Worm (Caenorhabditis elegans): ENCODE measurements around the gene grl-30.

Gene grl-30

ce11 chrV:3587633-3588032 lies 31.5 kb downstream of the grl-30 start:
- TF ChIP-seq blmp-1 (tag; optimal IDR thresholded peaks at IDR 0.05) (no peak), sptf-1 (tag; optimal IDR thresholded peaks at IDR 0.05) (peak; percentile 86), nhr-76 (tag; optimal IDR thresholded peaks at IDR 0.05) (no peak), ztf-11 (tag; optimal IDR thresholded peaks at IDR 0.05) (no peak), nhr-12 (tag; optimal IDR thresholded peaks at IDR 0.05) (no peak), drap-1 (GFP tag; optimal IDR thresholded peaks at IDR 0.05) (peak; percentile 42), flh-1 (GFP tag; optimal IDR thresholded peaks at IDR 0.05) (peak; percentile 33), unc-120 (tag; optimal IDR thresholded peaks at IDR 0.05; ENCODE audit: poor library complexity, severe bottlenecking) (peak; percentile 28), lsy-2 (tag; optimal IDR thresholded peaks at IDR 0.05) (no peak), lin-32 (GFP tag; optimal IDR thresholded peaks at IDR 0.05) (no peak), ceh-83 (GFP tag; optimal IDR thresholded peaks at IDR 0.05) (peak; percentile 69), mep-1 (tag; optimal IDR thresholded peaks at IDR 0.05) (no peak), ceh-43 (GFP tag; optimal IDR thresholded peaks at IDR 0.05) (peak; percentile 82), zip-8 (tag; optimal IDR thresholded peaks at IDR 0.05) (no peak), nhr-2 (tag; optimal IDR thresholded peaks at IDR 0.05) (no peak), ces-1 (GFP tag; optimal IDR thresholded peaks at IDR 0.05) (no peak), sem-2 (GFP tag; optimal IDR thresholded peaks at IDR 0.05) (peak; percentile 28), mls-2 (tag; optimal IDR thresholded peaks at IDR 0.05) (peak; percentile 74), pha-4 (tag; optimal IDR thresholded peaks at IDR 0.05) (no peak), unc-39 (tag; optimal IDR thresholded peaks at IDR 0.05) (no peak), mab-5 (tag; optimal IDR thresholded peaks at IDR 0.05) (no peak), nhr-28 (tag; optimal IDR thresholded peaks at IDR 0.05) (no peak), snpc-4 (tag; optimal IDR thresholded peaks at IDR 0.05) (no peak), elt-1 (tag; optimal IDR thresholded peaks at IDR 0.05; ENCODE audit: borderline replicate concordance, insufficient read depth) (no peak), elt-3 (tag; optimal IDR thresholded peaks at IDR 0.05) (no peak), cnd-1 (tag; optimal IDR thresholded peaks at IDR 0.05) (peak; percentile 31), lin-13 (tag; optimal IDR thresholded peaks at IDR 0.05) (no peak), unc-62 (GFP tag; optimal IDR thresholded peaks at IDR 0.05) (no peak), ham-2 (GFP tag; optimal IDR thresholded peaks at IDR 0.05) (no peak), hlh-1 (tag; optimal IDR thresholded peaks at IDR 0.05) (peak; percentile 27), M03D4.4 (tag; optimal IDR thresholded peaks at IDR 0.05) (peak; percentile 80), nhr-237 (tag; optimal IDR thresholded peaks at IDR 0.05) (no peak), ceh-39 (tag; optimal IDR thresholded peaks at IDR 0.05) (no peak), bed-3 (GFP tag; optimal IDR thresholded peaks at IDR 0.05) (peak; percentile 40), tbx-8 (GFP tag; optimal IDR thresholded peaks at IDR 0.05) (peak; percentile 1)

- no peak for TF ChIP-seq nhr-12 (tag; optimal IDR thresholded peaks at IDR 0.05)
- TF ChIP-seq ham-2 (GFP tag; optimal IDR thresholded peaks at IDR 0.05) = no peak
- TF ChIP-seq lsy-2 (tag; optimal IDR thresholded peaks at IDR 0.05) = no peak
- no peak for TF ChIP-seq unc-120 (tag; optimal IDR thresholded peaks at IDR 0.05; ENCODE audit: poor library complexity, severe bottlenecking)
- no peak for TF ChIP-seq bed-3 (GFP tag; optimal IDR thresholded peaks at IDR 0.05)
- no peak for TF ChIP-seq pha-4 (tag; optimal IDR thresholded peaks at IDR 0.05)
- TF ChIP-seq ceh-39 (tag; optimal IDR thresholded peaks at IDR 0.05) = no peak
- TF ChIP-seq unc-39 (tag; optimal IDR thresholded peaks at IDR 0.05) = no peak
- TF ChIP-seq hlh-1 (tag; optimal IDR thresholded peaks at IDR 0.05) = no peak
- no peak for TF ChIP-seq sem-2 (GFP tag; optimal IDR thresholded peaks at IDR 0.05)
- no peak for TF ChIP-seq nhr-28 (tag; optimal IDR thresholded peaks at IDR 0.05)
- no peak for TF ChIP-seq nhr-2 (tag; optimal IDR thresholded peaks at IDR 0.05)
Measured at ce11 chrV:3588223-3588622, 32.1 kb downstream of the grl-30 start.

- no peak for TF ChIP-seq tbx-8 (GFP tag; optimal IDR thresholded peaks at IDR 0.05)
- no peak for TF ChIP-seq unc-120 (tag; optimal IDR thresholded peaks at IDR 0.05; ENCODE audit: poor library complexity, severe bottlenecking)
- TF ChIP-seq unc-62 (GFP tag; optimal IDR thresholded peaks at IDR 0.05) = no peak
- no peak for TF ChIP-seq ceh-43 (GFP tag; optimal IDR thresholded peaks at IDR 0.05)
- no peak for TF ChIP-seq pha-4 (tag; optimal IDR thresholded peaks at IDR 0.05)
- no peak for TF ChIP-seq lin-13 (tag; optimal IDR thresholded peaks at IDR 0.05)
- TF ChIP-seq mab-5 (tag; optimal IDR thresholded peaks at IDR 0.05) = no peak
- TF ChIP-seq ham-2 (GFP tag; optimal IDR thresholded peaks at IDR 0.05) = no peak
- TF ChIP-seq lin-32 (GFP tag; optimal IDR thresholded peaks at IDR 0.05) = no peak
- no peak for TF ChIP-seq sptf-1 (tag; optimal IDR thresholded peaks at IDR 0.05)
- no peak for TF ChIP-seq nhr-76 (tag; optimal IDR thresholded peaks at IDR 0.05)
- no peak for TF ChIP-seq unc-39 (tag; optimal IDR thresholded peaks at IDR 0.05)
- no peak for TF ChIP-seq bed-3 (GFP tag; optimal IDR thresholded peaks at IDR 0.05)
- TF ChIP-seq ceh-39 (tag; optimal IDR thresholded peaks at IDR 0.05) = no peak
- TF ChIP-seq drap-1 (GFP tag; optimal IDR thresholded peaks at IDR 0.05) = no peak
- TF ChIP-seq lsy-2 (tag; optimal IDR thresholded peaks at IDR 0.05) = no peak
Measured at ce11 chrV:3592099-3592498, 36.0 kb downstream of the grl-30 start, which contains the start of gene T22F3.12. Gene T22F3.12, minus strand, starts transcription at chrV:3592199.
